Fruit fly (Drosophila melanogaster) whole organism, embryonic: Measurements from ENCODE around the gene CG15506.

Experiments
- Atf3 ChIP-seq: fragments of 200-800 bp; sonication (Bioruptor generic); optimal IDR thresholded peaks from 3 replicates; lab custom pipeline; 2016; ENCODE audit warnings: missing biosample characterization, missing genetic modification characterization
- CG10147 ChIP-seq: fragments of 200-800 bp; sonication (Bioruptor generic); optimal IDR thresholded peaks from 2 replicates; lab custom pipeline; 2019; ENCODE audit warnings: missing biosample characterization, mild to moderate bottlenecking, missing genetic modification characterization, moderate library complexity
- CG10543 ChIP-seq: fragments of 200-800 bp; sonication (Bioruptor generic); optimal IDR thresholded peaks from 3 replicates; lab custom pipeline; 2017; ENCODE audit warnings: missing biosample characterization, mild to moderate bottlenecking, missing genetic modification characterization, moderate library complexity
- CG10654 ChIP-seq: fragments of 200-800 bp; sonication (Bioruptor generic); optimal IDR thresholded peaks from 2 replicates; lab custom pipeline; 2016; ENCODE audit warnings: missing biosample characterization, missing genetic modification characterization
- CG10959 ChIP-seq: fragments of 200-800 bp; sonication (Bioruptor generic); IDR thresholded peaks from 2 replicates; pipeline ENCODE4 v1.3.6; 2022; ENCODE audit warnings: missing biosample characterization, missing genetic modification characterization
- CG12236 ChIP-seq: fragments of 200-800 bp; sonication (Bioruptor generic); optimal IDR thresholded peaks from 2 replicates; lab custom pipeline; 2016; ENCODE audit warnings: missing biosample characterization, missing genetic modification characterization
- CG14014 ChIP-seq: fragments of 200-800 bp; sonication (Bioruptor generic); IDR thresholded peaks from 2 replicates; pipeline ENCODE4 v1.3.6; 2022; ENCODE audit warnings: missing biosample characterization, missing genetic modification characterization
- CG15073 ChIP-seq: fragments of 200-800 bp; sonication (Bioruptor generic); optimal IDR thresholded peaks from 2 replicates; lab custom pipeline; 2016; ENCODE audit warnings: missing biosample characterization, missing genetic modification characterization
- CG1602 ChIP-seq: fragments of 200-800 bp; sonication (Bioruptor generic); optimal IDR thresholded peaks from 3 replicates; lab custom pipeline; 2016; ENCODE audit warnings: missing biosample characterization, missing genetic modification characterization
- CG18599 ChIP-seq: fragments of 200-800 bp; sonication (Bioruptor generic); optimal IDR thresholded peaks from 3 replicates; lab custom pipeline; 2017; ENCODE audit warnings: missing biosample characterization, missing genetic modification characterization, mild to moderate bottlenecking, moderate library complexity, missing genetic modification reagents
- CG18764 ChIP-seq: fragments of 200-800 bp; sonication (Bioruptor generic); optimal IDR thresholded peaks from 3 replicates; lab custom pipeline; 2016; ENCODE audit warnings: missing biosample characterization, missing genetic modification characterization
- CG30403 ChIP-seq: fragments of 200-800 bp; sonication (Bioruptor generic); optimal IDR thresholded peaks from 3 replicates; lab custom pipeline; 2016; ENCODE audit warnings: missing biosample characterization, missing genetic modification characterization
- CG3281 ChIP-seq: fragments of 200-800 bp; sonication (Bioruptor generic); optimal IDR thresholded peaks from 3 replicates; lab custom pipeline; 2017; ENCODE audit warnings: missing biosample characterization, mild to moderate bottlenecking, missing genetic modification characterization
- CG33213 ChIP-seq: fragments of 200-800 bp; sonication (Bioruptor generic); optimal IDR thresholded peaks from 3 replicates; lab custom pipeline; 2016; ENCODE audit warnings: missing biosample characterization, missing genetic modification characterization
- CG3838 ChIP-seq: fragments of 200-800 bp; sonication (Bioruptor generic); optimal IDR thresholded peaks from 3 replicates; lab custom pipeline; 2016; ENCODE audit warnings: missing biosample characterization, missing genetic modification characterization
- CG4854 ChIP-seq: fragments of 200-800 bp; sonication (Bioruptor generic); optimal IDR thresholded peaks from 2 replicates; lab custom pipeline; 2016; ENCODE audit warnings: missing biosample characterization, missing genetic modification characterization, inconsistent platforms
- CG6272 ChIP-seq: fragments of 200-800 bp; sonication (Bioruptor generic); IDR thresholded peaks from 2 replicates; pipeline ENCODE4 v1.3.6; 2022; ENCODE audit warnings: missing biosample characterization, missing genetic modification characterization
- CG7556 ChIP-seq: fragments of 200-800 bp; sonication (Bioruptor generic); optimal IDR thresholded peaks from 2 replicates; lab custom pipeline; 2017; ENCODE audit warnings: missing biosample characterization, mild to moderate bottlenecking, missing genetic modification characterization
- CG8281 ChIP-seq: fragments of 200-800 bp; sonication (Bioruptor generic); optimal IDR thresholded peaks from 2 replicates; lab custom pipeline; 2018; ENCODE audit warnings: missing biosample characterization, mild to moderate bottlenecking, missing genetic modification characterization, moderate library complexity
- CG8359 ChIP-seq: fragments of 200-800 bp; sonication (Bioruptor generic); optimal IDR thresholded peaks from 2 replicates; lab custom pipeline; 2017; ENCODE audit warnings: missing biosample characterization, mild to moderate bottlenecking, missing genetic modification characterization, borderline replicate concordance
- CG8944 ChIP-seq: fragments of 200-800 bp; sonication (Bioruptor generic); optimal IDR thresholded peaks from 3 replicates; lab custom pipeline; 2016; ENCODE audit warnings: missing biosample characterization, missing genetic modification characterization
- CG9215 ChIP-seq: fragments of 200-800 bp; sonication (Bioruptor generic); IDR thresholded peaks from 2 replicates; pipeline ENCODE4 v1.3.6; 2022; ENCODE audit warnings: missing biosample characterization, missing genetic modification characterization
- Chrac-16 ChIP-seq: fragments of 200-800 bp; sonication (Bioruptor generic); optimal IDR thresholded peaks from 3 replicates; lab custom pipeline; 2016; ENCODE audit warnings: missing biosample characterization, missing genetic modification characterization
- D19B ChIP-seq: fragments of 200-800 bp; sonication (Bioruptor generic); optimal IDR thresholded peaks from 2 replicates; lab custom pipeline; 2017; ENCODE audit warnings: missing biosample characterization, mild to moderate bottlenecking, missing genetic modification characterization
- Dp ChIP-seq: fragments of 200-800 bp; sonication (Bioruptor generic); optimal IDR thresholded peaks from 2 replicates; lab custom pipeline; 2018; ENCODE audit warnings: missing biosample characterization, mild to moderate bottlenecking, missing genetic modification characterization, moderate library complexity
- E2f2 ChIP-seq: fragments of 200-800 bp; sonication (Bioruptor generic); IDR thresholded peaks from 2 replicates; pipeline ENCODE4 v1.3.6; 2022; ENCODE audit warnings: missing biosample characterization, missing genetic modification characterization
- Fer3 ChIP-seq: fragments of 200-800 bp; sonication (Bioruptor generic); optimal IDR thresholded peaks from 2 replicates; lab custom pipeline; 2018; ENCODE audit warnings: missing biosample characterization, mild to moderate bottlenecking, missing genetic modification characterization, moderate library complexity
- H2.0 ChIP-seq: fragments of 200-800 bp; sonication (Bioruptor generic); IDR thresholded peaks from 2 replicates; pipeline ENCODE4 v1.3.6; 2022; ENCODE audit warnings: missing biosample characterization, missing genetic modification characterization
- HLH3B ChIP-seq: fragments of 200-800 bp; sonication (Bioruptor generic); IDR thresholded peaks from 2 replicates; pipeline ENCODE4 v1.3.6; 2022; ENCODE audit warnings: missing biosample characterization, missing genetic modification characterization
- HLH54F ChIP-seq: fragments of 200-800 bp; sonication (Bioruptor generic); optimal IDR thresholded peaks from 3 replicates; lab custom pipeline; 2016; ENCODE audit warnings: missing biosample characterization, missing genetic modification characterization
- Hand ChIP-seq: fragments of 200-800 bp; sonication (Bioruptor generic); optimal IDR thresholded peaks from 2 replicates; lab custom pipeline; 2017; ENCODE audit warnings: mild to moderate bottlenecking, missing biosample characterization, missing genetic modification reagents, missing genetic modification characterization
- HmgZ ChIP-seq: fragments of 200-800 bp; sonication (Bioruptor generic); optimal IDR thresholded peaks from 2 replicates; lab custom pipeline; 2018; ENCODE audit warnings: missing biosample characterization, mild to moderate bottlenecking, missing genetic modification characterization
- Hsf ChIP-seq: fragments of 200-800 bp; sonication (Bioruptor generic); optimal IDR thresholded peaks from 3 replicates; lab custom pipeline; 2016; ENCODE audit warnings: missing biosample characterization, missing genetic modification characterization
- MESR4 ChIP-seq: fragments of 200-800 bp; sonication (Bioruptor generic); optimal IDR thresholded peaks from 2 replicates; lab custom pipeline; 2018; ENCODE audit warnings: missing biosample characterization, mild to moderate bottlenecking, missing genetic modification characterization, moderate library complexity
- Opbp ChIP-seq: fragments of 200-800 bp; sonication (Bioruptor generic); IDR thresholded peaks from 3 replicates; pipeline ENCODE4 v1.3.6; 2022; ENCODE audit warnings: missing biosample characterization, missing genetic modification characterization; ENCODE audit not compliant: partially characterized antibody
- Poxn ChIP-seq: fragments of 200-800 bp; sonication (Bioruptor generic); IDR thresholded peaks from 2 replicates; pipeline ENCODE4 v1.3.6; 2022; ENCODE audit warnings: missing biosample characterization, missing genetic modification characterization
- Ravus ChIP-seq: fragments of 200-800 bp; sonication (Bioruptor generic); IDR thresholded peaks from 2 replicates; pipeline ENCODE4 v1.3.6; 2022; ENCODE audit warnings: missing biosample characterization, missing genetic modification characterization
- Sox100B ChIP-seq: fragments of 200-800 bp; sonication (Bioruptor generic); optimal IDR thresholded peaks from 3 replicates; lab custom pipeline; 2018; ENCODE audit warnings: missing biosample characterization, mild to moderate bottlenecking, missing genetic modification characterization
- btn ChIP-seq: fragments of 200-800 bp; sonication (Bioruptor generic); optimal IDR thresholded peaks from 2 replicates; lab custom pipeline; 2016; ENCODE audit warnings: missing biosample characterization, missing genetic modification characterization
- ci ChIP-seq: fragments of 200-800 bp; sonication (Bioruptor generic); IDR thresholded peaks from 3 replicates; pipeline ENCODE4 v1.3.6; 2022; ENCODE audit warnings: missing biosample characterization, missing genetic modification characterization
- crc ChIP-seq: fragments of 200-800 bp; sonication (Bioruptor generic); optimal IDR thresholded peaks from 2 replicates; lab custom pipeline; 2016; ENCODE audit warnings: missing biosample characterization, missing genetic modification characterization
- cwo ChIP-seq: fragments of 200-800 bp; sonication (Bioruptor generic); optimal IDR thresholded peaks from 3 replicates; lab custom pipeline; 2017; ENCODE audit warnings: missing biosample characterization, missing genetic modification characterization, mild to moderate bottlenecking, moderate library complexity, missing genetic modification reagents
- dan ChIP-seq: fragments of 200-800 bp; sonication (Bioruptor generic); IDR thresholded peaks from 2 replicates; pipeline ENCODE4 v1.3.6; 2022; ENCODE audit warnings: missing biosample characterization, missing genetic modification characterization
- en ChIP-seq: fragments of 200-800 bp; sonication (Bioruptor generic); optimal IDR thresholded peaks from 2 replicates; lab custom pipeline; 2016; ENCODE audit warnings: missing biosample characterization, missing genetic modification characterization
- fd96Cb ChIP-seq: fragments of 200-800 bp; sonication (Bioruptor generic); optimal IDR thresholded peaks from 2 replicates; lab custom pipeline; 2018; ENCODE audit warnings: missing biosample characterization, mild to moderate bottlenecking, missing genetic modification characterization, moderate library complexity
- grn ChIP-seq: fragments of 200-800 bp; sonication (Bioruptor generic); optimal IDR thresholded peaks from 3 replicates; lab custom pipeline; 2017; ENCODE audit warnings: missing biosample characterization, missing genetic modification characterization
- jumu ChIP-seq: fragments of 200-800 bp; sonication (Bioruptor generic); optimal IDR thresholded peaks from 3 replicates; lab custom pipeline; 2016; ENCODE audit warnings: missing biosample characterization, missing genetic modification characterization
- pita ChIP-seq: fragments of 200-800 bp; sonication (Bioruptor generic); optimal IDR thresholded peaks from 2 replicates; lab custom pipeline; 2017; ENCODE audit warnings: missing biosample characterization, mild to moderate bottlenecking, missing genetic modification characterization
- ro ChIP-seq: fragments of 200-800 bp; sonication (Bioruptor generic); IDR thresholded peaks from 2 replicates; pipeline ENCODE4 v1.3.6; 2022; ENCODE audit warnings: missing biosample characterization, missing genetic modification characterization
- trh ChIP-seq: fragments of 200-800 bp; sonication (Bioruptor generic); optimal IDR thresholded peaks from 2 replicates; lab custom pipeline; 2016; ENCODE audit warnings: missing biosample characterization, missing genetic modification characterization
- wdn ChIP-seq: fragments of 200-800 bp; sonication (Bioruptor generic); IDR thresholded peaks from 2 replicates; pipeline ENCODE4 v1.3.6; 2022; ENCODE audit warnings: missing biosample characterization, missing genetic modification characterization
- zf30C ChIP-seq: fragments of 200-800 bp; sonication (Bioruptor generic); optimal IDR thresholded peaks from 3 replicates; lab custom pipeline; 2018; ENCODE audit warnings: missing biosample characterization, mild to moderate bottlenecking, missing genetic modification characterization

The CG15506 gene

dm6 chr3R:29736678-29737093 is 18.2 kb downstream of the CG15506 start, which contains the start of the genes CG7601 and CIA30 (continued):
- TF ChIP-seq CG14014 (GFP tag; lab: Robert Waterston, UW) (peak; percentile 100), Chrac-16 (peak; percentile 98), Ravus (GFP tag; lab: Robert Waterston, UW) (peak; percentile 100), Atf3 (peak; percentile 97), jumu (GFP tag; lab: Kevin White, UChicago) (peak; percentile 99), CG18764 (peak; percentile 98), CG3838 (GFP tag; lab: Kevin White, UChicago) (peak; percentile 92), CG10654 (peak; percentile 99), CG30403 (GFP tag; lab: Kevin White, UChicago) (peak; percentile 99), zf30C (GFP tag; lab: Kevin White, UChicago) (no peak), CG10147 (GFP tag; lab: Kevin White, UChicago) (peak; percentile 99), E2f2 (GFP tag; lab: Robert Waterston, UW) (peak; percentile 92), CG9215 (GFP tag; lab: Robert Waterston, UW) (peak; percentile 100), CG8359 (GFP tag; lab: Kevin White, UChicago) (peak; percentile 89), dan (GFP tag; lab: Robert Waterston, UW) (peak; percentile 100), trh (GFP tag; lab: Kevin White, UChicago) (peak; percentile 97), Hand (GFP tag; lab: Kevin White, UChicago) (peak; percentile 91), HmgZ (peak; percentile 98), D19B (GFP tag; lab: Kevin White, UChicago) (peak; percentile 93), CG18599 (GFP tag; lab: Kevin White, UChicago) (peak; percentile 98), crc (peak; percentile 99), CG1602 (peak; percentile 98), H2.0 (GFP tag; lab: Robert Waterston, UW) (peak; percentile 100), MESR4 (GFP tag; lab: Kevin White, UChicago) (peak; percentile 55), wdn (GFP tag; lab: Robert Waterston, UW) (peak; percentile 100), CG12236 (GFP tag; lab: Kevin White, UChicago) (peak; percentile 96), HLH3B (GFP tag; lab: Robert Waterston, UW) (peak; percentile 100), cwo (peak; percentile 97), pita (GFP tag; lab: Kevin White, UChicago) (no peak), grn (GFP tag; lab: Kevin White, UChicago) (no peak), CG3281 (peak; percentile 97), Sox100B (GFP tag; lab: Kevin White, UChicago) (peak; percentile 97), btn (GFP tag; lab: Kevin White, UChicago) (peak; percentile 99), CG10959 (GFP tag; lab: Robert Waterston, UW) (peak; percentile 100), Dp (GFP tag; lab: Kevin White, UChicago) (peak; percentile 20), HLH54F (GFP tag; lab: Kevin White, UChicago) (peak; percentile 99), CG4854 (peak; percentile 99), CG15073 (GFP tag; lab: Kevin White, UChicago) (peak; percentile 88), Fer3 (tag; lab: Kevin White, UChicago) (peak; percentile 99), CG8944 (GFP tag; lab: Kevin White, UChicago) (peak; percentile 99), CG10543 (GFP tag; lab: Kevin White, UChicago) (peak; percentile 98), Hsf (GFP tag; lab: Kevin White, UChicago) (peak; percentile 99), en (peak; percentile 98), CG7556 (GFP tag; lab: Kevin White, UChicago) (peak; percentile 96), ro (peak; percentile 100), Poxn (GFP tag; lab: Robert Waterston, UW) (peak; percentile 99), ci (GFP tag; lab: Robert Waterston, UW) (peak; percentile 100), fd96Cb (tag; lab: Kevin White, UChicago) (peak; percentile 99), CG33213 (GFP tag; lab: Kevin White, UChicago) (peak; percentile 99), CG8281 (tag; lab: Kevin White, UChicago) (peak; percentile 94), Opbp (GFP tag; lab: Robert Waterston, UW) (no peak), CG6272 (GFP tag; lab: Robert Waterston, UW) (peak; percentile 100)
